Worm (Caenorhabditis elegans) whole organism, L2 larva: ENCODE measurements around the gene bath-5.
"Not testable (repeated sequence)": the region's sequence is repeated elsewhere in the genome, so short reads cannot be mapped to it uniquely, and the experiment has no call there.

Experiments used
- C34F6.9 ChIP-seq: fragments of 150-350 bp; optimal IDR thresholded peaks from 2 replicates; lab custom pipeline; 2014; ENCODE audit warnings: missing biosample characterization, missing genetic modification characterization
- R02D3.7 ChIP-seq: fragments of 150-350 bp; optimal IDR thresholded peaks from 2 replicates; lab custom pipeline; 2014; ENCODE audit warnings: missing biosample characterization, missing genetic modification characterization
- ZK546.5 ChIP-seq: sonication (generic microtip); optimal IDR thresholded peaks from 2 replicates; lab custom pipeline; 2017; ENCODE audit warnings: missing biosample characterization, missing genetic modification characterization
- alr-1 ChIP-seq: fragments of 150-350 bp; optimal IDR thresholded peaks from 2 replicates; lab custom pipeline; 2014; ENCODE audit warnings: missing biosample characterization, missing genetic modification characterization
- ama-1 ChIP-seq: fragments of 150-350 bp; optimal IDR thresholded peaks from 2 replicates; lab custom pipeline; 2018; ENCODE audit warnings: inconsistent platforms
- ceh-82 ChIP-seq: fragments of 150-350 bp; optimal IDR thresholded peaks from 2 replicates; lab custom pipeline; 2014; ENCODE audit warnings: missing biosample characterization, missing genetic modification characterization
- crh-2 ChIP-seq: sonication (generic microtip); optimal IDR thresholded peaks from 2 replicates; lab custom pipeline; 2017; ENCODE audit warnings: missing biosample characterization, missing genetic modification characterization
- dmd-4 ChIP-seq: sonication (generic microtip); optimal IDR thresholded peaks from 2 replicates; lab custom pipeline; 2017; ENCODE audit warnings: missing biosample characterization, missing genetic modification characterization
- elt-1 ChIP-seq: fragments of 150-350 bp; optimal IDR thresholded peaks from 2 replicates; lab custom pipeline; 2014; ENCODE audit warnings: missing biosample characterization, missing genetic modification characterization
- fos-1 ChIP-seq: fragments of 150-350 bp; optimal IDR thresholded peaks from 2 replicates; lab custom pipeline; 2014; ENCODE audit warnings: missing biosample characterization, missing genetic modification characterization
- gmeb-1 ChIP-seq: fragments of 150-350 bp; optimal IDR thresholded peaks from 2 replicates; lab custom pipeline; 2014; ENCODE audit warnings: missing biosample characterization, missing genetic modification characterization
- lin-13 ChIP-seq: fragments of 150-350 bp; optimal IDR thresholded peaks from 2 replicates; lab custom pipeline; 2014; ENCODE audit warnings: missing biosample characterization, missing genetic modification reagents, missing genetic modification characterization
- lin-39 ChIP-seq: fragments of 150-350 bp; optimal IDR thresholded peaks from 2 replicates; lab custom pipeline; 2014; ENCODE audit warnings: missing biosample characterization, missing genetic modification reagents, missing genetic modification characterization
- lsy-2 ChIP-seq, 2 experiments: fragments of 150-350 bp in 1 of 2; sonication (generic microtip) in 1 of 2; optimal IDR thresholded peaks; 2 replicates each; lab custom pipeline; 2014 to 2017; ENCODE audit warnings: missing biosample characterization in 2 of 2, missing genetic modification characterization in 2 of 2
- mab-5 ChIP-seq: fragments of 150-350 bp; optimal IDR thresholded peaks from 2 replicates; lab custom pipeline; 2014; ENCODE audit warnings: missing biosample characterization, missing genetic modification characterization
- mbf-1 ChIP-seq: sonication (generic microtip); optimal IDR thresholded peaks from 2 replicates; lab custom pipeline; 2017; ENCODE audit warnings: missing biosample characterization, missing genetic modification characterization
- mdl-1 ChIP-seq, 2 experiments: fragments of 150-350 bp in 1 of 2; sonication (generic microtip) in 1 of 2; optimal IDR thresholded peaks; 2 replicates each; lab custom pipeline; 2017; ENCODE audit warnings: missing biosample characterization in 2 of 2, missing genetic modification characterization in 2 of 2
- nhr-10 ChIP-seq: sonication (generic microtip); optimal IDR thresholded peaks from 2 replicates; lab custom pipeline; 2017; ENCODE audit warnings: missing biosample characterization, missing genetic modification characterization
- nhr-12 ChIP-seq: fragments of 150-350 bp; optimal IDR thresholded peaks from 2 replicates; lab custom pipeline; 2014; ENCODE audit warnings: missing biosample characterization, missing genetic modification characterization
- nhr-129 ChIP-seq: fragments of 150-350 bp; optimal IDR thresholded peaks from 2 replicates; lab custom pipeline; 2014; ENCODE audit warnings: missing biosample characterization, missing genetic modification characterization
- nhr-23 ChIP-seq: fragments of 150-350 bp; optimal IDR thresholded peaks from 2 replicates; lab custom pipeline; 2014; ENCODE audit warnings: missing biosample characterization, missing genetic modification reagents, missing genetic modification characterization
- nhr-25 ChIP-seq: fragments of 150-350 bp; sonication (generic microtip); optimal IDR thresholded peaks from 3 replicates; lab custom pipeline; 2014; ENCODE audit warnings: missing biosample characterization, missing genetic modification characterization
- nhr-77 ChIP-seq: fragments of 150-350 bp; optimal IDR thresholded peaks from 2 replicates; lab custom pipeline; 2014; ENCODE audit warnings: missing biosample characterization, missing genetic modification characterization
- peb-1 ChIP-seq: fragments of 150-350 bp; optimal IDR thresholded peaks from 2 replicates; lab custom pipeline; 2014; ENCODE audit warnings: missing biosample characterization, missing genetic modification characterization
- sem-4 ChIP-seq: fragments of 150-350 bp; optimal IDR thresholded peaks from 2 replicates; lab custom pipeline; 2014; ENCODE audit warnings: missing biosample characterization, missing genetic modification reagents, missing genetic modification characterization
- sma-3 ChIP-seq: sonication (generic microtip); optimal IDR thresholded peaks from 2 replicates; lab custom pipeline; 2016; ENCODE audit warnings: missing genetic modification reagents, missing genetic modification characterization, missing compliant biosample characterization
- unc-62 ChIP-seq: fragments of 150-350 bp; optimal IDR thresholded peaks from 2 replicates; lab custom pipeline; 2014; ENCODE audit warnings: missing biosample characterization, missing genetic modification reagents, missing genetic modification characterization
- ztf-1 ChIP-seq: fragments of 200-800 bp; sonication (Bioruptor generic); conservative IDR thresholded peaks from 2 replicates; pipeline ENCODE4 v1.3.6; 2022; ENCODE audit warnings: missing genetic modification characterization, missing compliant biosample characterization
- ztf-11 ChIP-seq: sonication (generic microtip); optimal IDR thresholded peaks from 2 replicates; lab custom pipeline; 2017; ENCODE audit warnings: missing biosample characterization, missing genetic modification characterization

The bath-5 gene

ce11 chrII:2023514-2023913 lies 8.2 kb downstream of the bath-5 start, which contains the start of gene cya-2:
Gene cya-2 (minus strand): TSS chrII:2023614.
- not testable (repeated sequence) for TF ChIP-seq nhr-12 (tag; lab: Kevin White, UChicago); mab-5 (tag; lab: Kevin White, UChicago); sma-3

- TF ChIP-seq mdl-1 (tag; optimal IDR thresholded peaks at IDR 0.05; lab: Kevin White, UChicago), result no peak
- no peak for TF ChIP-seq nhr-77 (tag; lab: Kevin White, UChicago)
- no peak for TF ChIP-seq nhr-25 (tag; lab: Kevin White, UChicago)
Measured at ce11 chrII:2013856-2014255, 17.9 kb downstream of the bath-5 start.

ce11 chrII:2012698-2013097 lies 19.1 kb downstream of the bath-5 start, which contains the start of gene F59H6.15:
Gene F59H6.15 (plus strand): TSS chrII:2012998.
- TF ChIP-seq peb-1 (tag; lab: Kevin White, UChicago) (no peak), ztf-1 (GFP tag; lab: Robert Waterston, UW) (no peak), nhr-77 (tag; lab: Kevin White, UChicago) (no peak), ZK546.5 (tag; lab: Kevin White, UChicago) (no peak), nhr-10 (tag; lab: Kevin White, UChicago) (no peak), unc-62 (no peak), crh-2 (no peak), mbf-1 (tag; lab: Kevin White, UChicago) (no peak), sem-4 (no peak), lsy-2 (tag; optimal IDR thresholded peaks at IDR 0.05; lab: Kevin White, UChicago) (no peak), elt-1 (tag; lab: Kevin White, UChicago) (no peak), R02D3.7 (tag; lab: Kevin White, UChicago) (no peak), nhr-129 (tag; lab: Kevin White, UChicago) (no peak), ama-1 (lab: Kevin White, UChicago) (no peak), lin-39 (tag; lab: Kevin White, UChicago) (no peak)

ce11 chrII:2011179-2011578 lies 20.6 kb downstream of the bath-5 start:
- TF ChIP-seq dmd-4 (no peak), nhr-77 (tag; lab: Kevin White, UChicago) (no peak)

ce11 chrII:2000720-2001119 lies 31.0 kb downstream of the bath-5 start, which contains the start of gene ceh-84:
Gene ceh-84 (minus strand): TSS chrII:2000820.
- not testable (repeated sequence) for TF ChIP-seq alr-1; ZK546.5 (tag; lab: Kevin White, UChicago); dmd-4

- TF ChIP-seq alr-1; ceh-82; ztf-11 (tag; lab: Kevin White, UChicago): not testable (repeated sequence)
Measured at ce11 chrII:1998561-1998960, 33.2 kb downstream of the bath-5 start, which contains the start of gene math-19. Gene math-19 (plus strand): TSS chrII:1998861.

ce11 chrII:1996237-1996636 lies 35.5 kb downstream of the bath-5 start, which contains the start of gene math-20:
Gene math-20 (plus strand): TSS chrII:1996537.
- TF ChIP-seq gmeb-1, result no peak
- no peak for TF ChIP-seq elt-1 (tag; lab: Kevin White, UChicago)
- no peak for TF ChIP-seq C34F6.9 (tag; lab: Kevin White, UChicago)
- no peak for TF ChIP-seq fos-1 (tag; lab: Kevin White, UChicago)
- TF ChIP-seq nhr-23 (tag; lab: Kevin White, UChicago), result no peak

ce11 chrII:1995744-1996143 lies 36.0 kb downstream of the bath-5 start:
- TF ChIP-seq lin-13 (GFP tag; lab: Kevin White, UChicago) (no peak), fos-1 (tag; lab: Kevin White, UChicago) (peak; percentile 89), gmeb-1 (peak; percentile 6), sma-3 (no peak)
